Worm (Caenorhabditis elegans) whole organism, L2 larva: ENCODE data around the gene ZK688.10.

Source experiments
- C34F6.9 ChIP-seq: fragments of 150-350 bp; optimal IDR thresholded peaks from 2 replicates; lab custom pipeline; 2014; ENCODE audit warnings: missing biosample characterization, missing genetic modification characterization
- F13H6.1 ChIP-seq: sonication (generic microtip); optimal IDR thresholded peaks from 2 replicates; lab custom pipeline; 2016; ENCODE audit warnings: missing genetic modification characterization, missing compliant biosample characterization
- Y55F3AM.14 ChIP-seq: fragments of 200-800 bp; sonication (Bioruptor generic); optimal IDR thresholded peaks from 2 replicates; lab custom pipeline; 2018; ENCODE audit warnings: mild to moderate bottlenecking, missing genetic modification characterization, missing compliant biosample characterization
- ZK546.5 ChIP-seq: sonication (generic microtip); optimal IDR thresholded peaks from 2 replicates; lab custom pipeline; 2017; ENCODE audit warnings: missing biosample characterization, missing genetic modification characterization
- alr-1 ChIP-seq: fragments of 150-350 bp; optimal IDR thresholded peaks from 2 replicates; lab custom pipeline; 2014; ENCODE audit warnings: missing biosample characterization, missing genetic modification characterization
- ama-1 ChIP-seq: fragments of 150-350 bp; optimal IDR thresholded peaks from 2 replicates; lab custom pipeline; 2018; ENCODE audit warnings: inconsistent platforms
- blmp-1 ChIP-seq: sonication (generic microtip); optimal IDR thresholded peaks from 2 replicates; lab custom pipeline; 2017; ENCODE audit warnings: missing genetic modification characterization, mild to moderate bottlenecking, missing compliant biosample characterization, antibody characterized with exemption, moderate library complexity; ENCODE audit not compliant: insufficient read depth
- ceh-82 ChIP-seq: fragments of 150-350 bp; optimal IDR thresholded peaks from 2 replicates; lab custom pipeline; 2014; ENCODE audit warnings: missing biosample characterization, missing genetic modification characterization
- crh-2 ChIP-seq: sonication (generic microtip); optimal IDR thresholded peaks from 2 replicates; lab custom pipeline; 2017; ENCODE audit warnings: missing biosample characterization, missing genetic modification characterization
- dmd-4 ChIP-seq: sonication (generic microtip); optimal IDR thresholded peaks from 2 replicates; lab custom pipeline; 2017; ENCODE audit warnings: missing biosample characterization, missing genetic modification characterization
- elt-1 ChIP-seq: fragments of 150-350 bp; optimal IDR thresholded peaks from 2 replicates; lab custom pipeline; 2014; ENCODE audit warnings: missing biosample characterization, missing genetic modification characterization
- elt-3 ChIP-seq: sonication (generic microtip); optimal IDR thresholded peaks from 2 replicates; lab custom pipeline; 2017; ENCODE audit warnings: missing biosample characterization, missing genetic modification characterization
- fos-1 ChIP-seq: fragments of 150-350 bp; optimal IDR thresholded peaks from 2 replicates; lab custom pipeline; 2014; ENCODE audit warnings: missing biosample characterization, missing genetic modification characterization
- gmeb-1 ChIP-seq: fragments of 150-350 bp; optimal IDR thresholded peaks from 2 replicates; lab custom pipeline; 2014; ENCODE audit warnings: missing biosample characterization, missing genetic modification characterization
- lin-11 ChIP-seq: fragments of 150-350 bp; sonication (generic microtip); optimal IDR thresholded peaks from 2 replicates; lab custom pipeline; 2014; ENCODE audit warnings: missing biosample characterization, missing genetic modification characterization, inconsistent platforms, mixed read lengths
- lin-13 ChIP-seq: fragments of 150-350 bp; optimal IDR thresholded peaks from 2 replicates; lab custom pipeline; 2014; ENCODE audit warnings: missing biosample characterization, missing genetic modification reagents, missing genetic modification characterization
- lin-39 ChIP-seq: fragments of 150-350 bp; optimal IDR thresholded peaks from 2 replicates; lab custom pipeline; 2014; ENCODE audit warnings: missing biosample characterization, missing genetic modification reagents, missing genetic modification characterization
- lsy-2 ChIP-seq, 2 experiments: fragments of 150-350 bp in 1 of 2; sonication (generic microtip) in 1 of 2; optimal IDR thresholded peaks; 2 replicates each; lab custom pipeline; 2014 to 2017; ENCODE audit warnings: missing biosample characterization in 2 of 2, missing genetic modification characterization in 2 of 2
- mab-5 ChIP-seq: fragments of 150-350 bp; optimal IDR thresholded peaks from 2 replicates; lab custom pipeline; 2014; ENCODE audit warnings: missing biosample characterization, missing genetic modification characterization
- nhr-11 ChIP-seq: fragments of 150-350 bp; optimal IDR thresholded peaks from 2 replicates; lab custom pipeline; 2014; ENCODE audit warnings: missing biosample characterization, missing genetic modification characterization
- nhr-12 ChIP-seq: fragments of 150-350 bp; optimal IDR thresholded peaks from 2 replicates; lab custom pipeline; 2014; ENCODE audit warnings: missing biosample characterization, missing genetic modification characterization
- nhr-129 ChIP-seq: fragments of 150-350 bp; optimal IDR thresholded peaks from 2 replicates; lab custom pipeline; 2014; ENCODE audit warnings: missing biosample characterization, missing genetic modification characterization
- nhr-21 ChIP-seq: fragments of 150-350 bp; optimal IDR thresholded peaks from 2 replicates; lab custom pipeline; 2014; ENCODE audit warnings: missing biosample characterization, missing genetic modification characterization
- nhr-25 ChIP-seq: fragments of 150-350 bp; sonication (generic microtip); optimal IDR thresholded peaks from 3 replicates; lab custom pipeline; 2014; ENCODE audit warnings: missing biosample characterization, missing genetic modification characterization
- nhr-6 ChIP-seq: fragments of 150-350 bp; optimal IDR thresholded peaks from 2 replicates; lab custom pipeline; 2014; ENCODE audit warnings: missing biosample characterization, missing genetic modification characterization
- sma-3 ChIP-seq: sonication (generic microtip); optimal IDR thresholded peaks from 2 replicates; lab custom pipeline; 2016; ENCODE audit warnings: missing genetic modification reagents, missing genetic modification characterization, missing compliant biosample characterization
- snpc-4 ChIP-seq: fragments of 150-350 bp; optimal IDR thresholded peaks from 2 replicates; lab custom pipeline; 2014; ENCODE audit warnings: missing biosample characterization, missing genetic modification characterization
- unc-39 ChIP-seq: fragments of 150-350 bp; optimal IDR thresholded peaks from 2 replicates; lab custom pipeline; 2014; ENCODE audit warnings: missing biosample characterization, missing genetic modification characterization
- unc-55 ChIP-seq: fragments of 150-350 bp; sonication (generic microtip); optimal IDR thresholded peaks from 3 replicates; lab custom pipeline; 2014; ENCODE audit warnings: missing biosample characterization, missing genetic modification reagents, missing genetic modification characterization
- zag-1 ChIP-seq: fragments of 150-350 bp; optimal IDR thresholded peaks from 2 replicates; lab custom pipeline; 2014; ENCODE audit warnings: missing biosample characterization, missing genetic modification characterization
- ztf-4 ChIP-seq: fragments of 150-350 bp; optimal IDR thresholded peaks from 2 replicates; lab custom pipeline; 2014; ENCODE audit warnings: missing biosample characterization, missing genetic modification characterization

Gene ZK688.10

ce11 chrIII:7937548-7937947 lies 40.7 kb upstream of the ZK688.10 start, which contains the start of gene C29E4.10:
TSS of gene C29E4.10 (plus strand) at chrIII:7937848.
- TF ChIP-seq zag-1 (tag; lab: Kevin White, UChicago): no peak
- TF ChIP-seq dmd-4: no peak
- no peak for TF ChIP-seq ama-1
- TF ChIP-seq lin-39 (tag; lab: Kevin White, UChicago): no peak
- no peak for TF ChIP-seq gmeb-1 (tag; lab: Kevin White, UChicago)
- TF ChIP-seq C34F6.9 (tag; lab: Kevin White, UChicago): no peak
- TF ChIP-seq Y55F3AM.14 (GFP tag; lab: Kevin White, UChicago): no peak

DNA sequence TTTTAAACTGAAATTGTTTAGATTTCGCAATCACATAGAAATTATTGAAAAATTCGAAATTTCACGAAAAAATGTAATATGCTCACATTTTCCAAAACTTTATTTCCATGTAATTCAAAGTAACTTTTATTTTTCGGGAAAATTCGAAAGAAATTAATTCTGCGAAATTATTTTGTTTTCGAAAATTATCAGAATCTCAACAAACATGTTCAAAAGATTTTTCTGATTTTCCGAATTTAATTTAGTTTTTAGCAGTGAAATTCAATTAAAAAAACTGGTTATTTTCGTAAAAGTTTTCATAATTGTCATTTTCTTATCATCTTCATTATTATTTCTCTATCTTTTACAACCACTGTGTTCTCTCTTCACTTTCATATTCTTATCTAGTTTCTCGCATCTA lies 36.4 kb upstream of the ZK688.10 start, which contains the start of gene ran-2:
Gene ran-2, plus strand, starts transcription at position 301 of the 400 bp plus-strand sequence.
- no peak for TF ChIP-seq F13H6.1 (tag; lab: Kevin White, UChicago)
- TF ChIP-seq nhr-11 (tag; lab: Kevin White, UChicago): no peak
- no peak for TF ChIP-seq nhr-6 (tag; lab: Kevin White, UChicago)
- no peak for TF ChIP-seq lin-11
- no peak for TF ChIP-seq ZK546.5 (tag; lab: Kevin White, UChicago)
- no peak for TF ChIP-seq dmd-4
- peak; percentile 6 for TF ChIP-seq blmp-1 (tag; lab: Kevin White, UChicago)
- TF ChIP-seq fos-1 (tag; lab: Kevin White, UChicago): peak; percentile 34
- no peak for TF ChIP-seq elt-1
- TF ChIP-seq alr-1 (tag; lab: Kevin White, UChicago): no peak
- no peak for TF ChIP-seq mab-5 (tag; lab: Kevin White, UChicago)

ce11 chrIII:7928549-7929129 lies 31.8 kb upstream of the ZK688.10 start, which contains the start of the genes C29E4.13 and npp-15:
TSS of gene C29E4.13 (minus strand) at chrIII:7928717.
TSS of gene npp-15 (plus strand) at chrIII:7929043.
- TF ChIP-seq unc-55 (GFP tag; lab: Kevin White, UChicago) (peak; percentile 65), crh-2 (tag; lab: Kevin White, UChicago) (peak; percentile 50), lsy-2 (tag; optimal IDR thresholded peaks at IDR 0.05; lab: Kevin White, UChicago) (peak; percentile 16 to 79), nhr-129 (tag; lab: Kevin White, UChicago) (peak; percentile 39), nhr-6 (tag; lab: Kevin White, UChicago) (no peak), zag-1 (tag; lab: Kevin White, UChicago) (no peak), nhr-25 (tag; lab: Kevin White, UChicago) (peak; percentile 62), gmeb-1 (tag; lab: Kevin White, UChicago) (peak; percentile 78)

ce11 chrIII:7925968-7926367 lies 29.1 kb upstream of the ZK688.10 start:
- TF ChIP-seq nhr-11 (tag; lab: Kevin White, UChicago): no peak
- no peak for TF ChIP-seq lin-13
- no peak for TF ChIP-seq ceh-82 (tag; lab: Kevin White, UChicago)
- TF ChIP-seq mab-5 (tag; lab: Kevin White, UChicago): no peak
- TF ChIP-seq lin-11: no peak
- no peak for TF ChIP-seq nhr-25 (tag; lab: Kevin White, UChicago)
- TF ChIP-seq elt-3 (tag; lab: Kevin White, UChicago): no peak
- no peak for TF ChIP-seq nhr-6 (tag; lab: Kevin White, UChicago)
- no peak for TF ChIP-seq ZK546.5 (tag; lab: Kevin White, UChicago)

- TF ChIP-seq crh-2 (tag; lab: Kevin White, UChicago) (no peak), unc-39 (no peak)
Observed at ce11 chrIII:7924821-7925220, 28.0 kb upstream of the ZK688.10 start, which contains the start of gene tag-250. TSS of gene tag-250 (minus strand) at chrIII:7924921.

DNA sequence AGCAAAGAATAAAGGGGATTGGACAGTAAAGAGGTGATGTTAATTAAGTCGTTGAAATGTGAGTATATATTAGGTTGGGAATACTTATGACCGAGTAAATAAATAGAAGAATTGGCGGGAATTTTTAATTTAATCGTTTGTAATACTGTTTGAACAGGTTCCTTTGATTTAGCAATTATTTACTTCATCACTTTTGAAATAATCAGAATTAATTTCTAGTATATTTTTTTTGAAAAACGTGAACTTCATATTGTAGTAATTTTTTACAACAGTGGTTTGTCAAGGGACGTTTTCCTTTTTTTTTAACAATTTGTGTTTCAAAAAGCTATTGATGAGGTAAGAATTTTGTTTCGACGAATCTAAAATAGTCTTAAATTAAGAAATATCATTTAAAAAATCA lies 25.4 kb upstream of the ZK688.10 start, which contains the start of gene C29E4.17:
Gene C29E4.17, plus strand, starts transcription at position 301 of the 400 bp plus-strand sequence.
- TF ChIP-seq lin-39 (tag; lab: Kevin White, UChicago): no peak
- TF ChIP-seq nhr-12 (tag; lab: Kevin White, UChicago): no peak
- TF ChIP-seq ztf-4: no peak
- no peak for TF ChIP-seq snpc-4 (tag; lab: Kevin White, UChicago)
- no peak for TF ChIP-seq ceh-82 (tag; lab: Kevin White, UChicago)
- TF ChIP-seq nhr-21 (tag; lab: Kevin White, UChicago): no peak
- no peak for TF ChIP-seq elt-1
- no peak for TF ChIP-seq sma-3 (GFP tag; lab: Kevin White, UChicago)
